Worm (Caenorhabditis elegans) whole organism, L4 larva: Measurements from ENCODE around the gene sde-2.

Experiments used
- F10B5.3 ChIP-seq: sonication (generic microtip); optimal IDR thresholded peaks from 2 replicates; lab custom pipeline; 2016; ENCODE audit warnings: mild to moderate bottlenecking, missing genetic modification characterization, missing compliant biosample characterization
- F37D6.2 ChIP-seq: sonication (generic microtip); optimal IDR thresholded peaks from 2 replicates; lab custom pipeline; 2016; ENCODE audit warnings: mild to moderate bottlenecking, missing genetic modification characterization, missing compliant biosample characterization
- F44E2.7 ChIP-seq: fragments of 200-800 bp; sonication (Bioruptor generic); IDR thresholded peaks from 2 replicates; pipeline ENCODE4 v2.1.2; 2022; ENCODE audit warnings: missing genetic modification characterization, missing compliant biosample characterization
- R02D3.7 ChIP-seq: fragments of 150-350 bp; sonication (generic microtip); optimal IDR thresholded peaks from 3 replicates; lab custom pipeline; 2014; ENCODE audit warnings: missing biosample characterization, missing genetic modification characterization
- Y105C5A.15 ChIP-seq: fragments of 200-800 bp; sonication (Bioruptor generic); IDR thresholded peaks from 2 replicates; pipeline ENCODE4 v1.3.6; 2022; ENCODE audit warnings: missing genetic modification characterization, missing compliant biosample characterization
- Y48G9A.11 ChIP-seq: fragments of 200-800 bp; sonication (Bioruptor generic); IDR thresholded peaks from 2 replicates; pipeline ENCODE4 v1.3.6; 2022; ENCODE audit warnings: missing genetic modification reagents, missing genetic modification characterization, missing compliant biosample characterization
- Y5F2A.4 ChIP-seq: fragments of 200-800 bp; sonication (Bioruptor generic); optimal IDR thresholded peaks from 2 replicates; lab custom pipeline; 2018; ENCODE audit warnings: mild to moderate bottlenecking, missing genetic modification characterization, missing compliant biosample characterization
- Y75B8A.6 ChIP-seq: fragments of 200-800 bp; sonication (Bioruptor generic); IDR thresholded peaks from 2 replicates; pipeline ENCODE4 v1.3.6; 2022; ENCODE audit warnings: missing genetic modification reagents, missing genetic modification characterization, missing compliant biosample characterization
- ZK337.2 ChIP-seq: fragments of 200-800 bp; sonication (Bioruptor generic); IDR thresholded peaks from 2 replicates; pipeline ENCODE4 v1.3.6; 2022; ENCODE audit warnings: missing genetic modification reagents, missing genetic modification characterization, missing compliant biosample characterization
- ama-1 ChIP-seq: fragments of 150-350 bp; optimal IDR thresholded peaks from 2 replicates; lab custom pipeline; 2014; ENCODE audit warnings: inconsistent platforms, mixed read lengths
- daf-16 ChIP-seq, 3 experiments: sonication (generic microtip); optimal IDR thresholded peaks; 2 replicates each; lab custom pipeline; 2016 to 2017; ENCODE audit warnings: missing genetic modification characterization in 3 of 3, missing genetic modification reagents in 3 of 3, mild to moderate bottlenecking in 2 of 3, missing compliant biosample characterization in 2 of 3, missing biosample characterization in 1 of 3, moderate library complexity in 1 of 3
- daf-8 ChIP-seq: fragments of 200-800 bp; sonication (Bioruptor generic); IDR thresholded peaks from 2 replicates; pipeline ENCODE4 v1.3.6; 2022; ENCODE audit warnings: missing genetic modification characterization, missing compliant biosample characterization
- dmd-6 ChIP-seq: fragments of 200-800 bp; sonication (Bioruptor generic); IDR thresholded peaks from 2 replicates; pipeline ENCODE4 v1.3.6; 2022; ENCODE audit warnings: missing genetic modification reagents, missing genetic modification characterization, missing compliant biosample characterization
- dmd-9 ChIP-seq: fragments of 200-800 bp; sonication (Bioruptor generic); IDR thresholded peaks from 2 replicates; pipeline ENCODE4 v1.3.6; 2022; ENCODE audit warnings: missing genetic modification reagents, missing genetic modification characterization, missing compliant biosample characterization
- dpl-1 ChIP-seq: fragments of 150-350 bp; optimal IDR thresholded peaks from 2 replicates; lab custom pipeline; 2014; ENCODE audit warnings: missing biosample characterization, missing genetic modification reagents, missing genetic modification characterization
- duxl-1 ChIP-seq: sonication (generic microtip); optimal IDR thresholded peaks from 2 replicates; lab custom pipeline; 2016; ENCODE audit warnings: mild to moderate bottlenecking, missing genetic modification characterization, moderate library complexity, missing compliant biosample characterization; ENCODE audit not compliant: poor library complexity
- dve-1 ChIP-seq: sonication (generic microtip); optimal IDR thresholded peaks from 2 replicates; lab custom pipeline; 2017; ENCODE audit warnings: antibody characterized with exemption, mild to moderate bottlenecking, missing genetic modification characterization, missing compliant biosample characterization; ENCODE audit not compliant: insufficient read depth
- egl-27 ChIP-seq: sonication (generic microtip); optimal IDR thresholded peaks from 3 replicates; lab custom pipeline; 2017; ENCODE audit warnings: missing biosample characterization, missing genetic modification reagents, missing genetic modification characterization
- fkh-10 ChIP-seq: fragments of 150-350 bp; optimal IDR thresholded peaks from 2 replicates; lab custom pipeline; 2014; ENCODE audit warnings: missing biosample characterization, missing genetic modification reagents, missing genetic modification characterization
- fos-1 ChIP-seq: fragments of 150-350 bp; optimal IDR thresholded peaks from 2 replicates; lab custom pipeline; 2014; ENCODE audit warnings: missing biosample characterization, missing genetic modification characterization
- hif-1 ChIP-seq, 2 experiments: sonication (generic microtip); optimal IDR thresholded peaks; 2 replicates each; lab custom pipeline; 2016 to 2017; ENCODE audit warnings: missing compliant biosample characterization in 2 of 2, missing genetic modification characterization in 2 of 2, missing genetic modification reagents in 2 of 2, missing genotype in 2 of 2, mild to moderate bottlenecking in 1 of 2
- hlh-11 ChIP-seq: fragments of 200-800 bp; sonication (Bioruptor generic); optimal IDR thresholded peaks from 2 replicates; lab custom pipeline; 2018; ENCODE audit warnings: mild to moderate bottlenecking, missing genetic modification characterization, missing compliant biosample characterization
- hlh-30 ChIP-seq: sonication (generic microtip); optimal IDR thresholded peaks from 2 replicates; lab custom pipeline; 2017; ENCODE audit warnings: antibody characterized with exemption, mild to moderate bottlenecking, missing genetic modification characterization, missing compliant biosample characterization; ENCODE audit not compliant: insufficient read depth
- lin-15B ChIP-seq: fragments of 150-350 bp; sonication (generic microtip); optimal IDR thresholded peaks from 3 replicates; lab custom pipeline; 2014; ENCODE audit warnings: missing biosample characterization, missing genetic modification characterization
- lin-38 ChIP-seq: fragments of 200-800 bp; sonication (Bioruptor generic); IDR thresholded peaks from 2 replicates; pipeline ENCODE4 v1.3.6; 2022; ENCODE audit warnings: missing genetic modification reagents, missing genetic modification characterization, missing compliant biosample characterization
- lin-39 ChIP-seq: fragments of 150-350 bp; optimal IDR thresholded peaks from 2 replicates; lab custom pipeline; 2014; ENCODE audit warnings: missing biosample characterization, missing genetic modification reagents, missing genetic modification characterization
- madf-5 ChIP-seq, 2 experiments: fragments of 200-800 bp; sonication (Bioruptor generic); IDR thresholded peaks; 2 replicates each; pipeline ENCODE4 v1.3.6; 2022; ENCODE audit warnings: missing compliant biosample characterization in 2 of 2, missing genetic modification characterization in 2 of 2
- mdl-1 ChIP-seq, 2 experiments: fragments of 150-350 bp in 1 of 2; sonication (generic microtip) in 1 of 2; optimal IDR thresholded peaks; 2 replicates each; lab custom pipeline; 2014 to 2017; ENCODE audit warnings: missing biosample characterization in 2 of 2, missing genetic modification characterization in 2 of 2
- mdt-29 ChIP-seq: fragments of 200-800 bp; sonication (Bioruptor generic); IDR thresholded peaks from 2 replicates; pipeline ENCODE4 v1.3.6; 2022; ENCODE audit warnings: missing genetic modification reagents, missing genetic modification characterization, missing compliant biosample characterization
- mep-1 ChIP-seq: fragments of 150-350 bp; sonication (generic microtip); optimal IDR thresholded peaks from 3 replicates; lab custom pipeline; 2014; ENCODE audit warnings: missing biosample characterization, missing genetic modification characterization
- mes-2 ChIP-seq: sonication (generic microtip); optimal IDR thresholded peaks from 2 replicates; lab custom pipeline; 2016; ENCODE audit warnings: missing genotype, mild to moderate bottlenecking, missing genetic modification characterization, missing compliant biosample characterization; ENCODE audit not compliant: poor library complexity, severe bottlenecking
- nhr-25 ChIP-seq: sonication (generic microtip); optimal IDR thresholded peaks from 2 replicates; lab custom pipeline; 2017; ENCODE audit warnings: missing genetic modification characterization, mild to moderate bottlenecking, missing compliant biosample characterization, antibody characterized with exemption, moderate library complexity, borderline replicate concordance; ENCODE audit not compliant: insufficient read depth
- nhr-28 ChIP-seq: fragments of 150-350 bp; optimal IDR thresholded peaks from 2 replicates; lab custom pipeline; 2014; ENCODE audit warnings: missing biosample characterization, missing genetic modification characterization
- nhr-48 ChIP-seq: sonication (generic microtip); optimal IDR thresholded peaks from 2 replicates; lab custom pipeline; 2016; ENCODE audit warnings: mild to moderate bottlenecking, missing genetic modification characterization, missing compliant biosample characterization
- nhr-6 ChIP-seq: fragments of 150-350 bp; optimal IDR thresholded peaks from 2 replicates; lab custom pipeline; 2014; ENCODE audit warnings: missing biosample characterization, missing genetic modification characterization
- pha-4 ChIP-seq, 2 experiments: fragments of 150-350 bp in 1 of 2; fragments of 200-800 bp in 1 of 2; sonication (Bioruptor generic) in 1 of 2; IDR thresholded peaks in 1 of 2; optimal IDR thresholded peaks in 1 of 2; 2 replicates each; pipeline versions ENCODE4 v1.3.6 to Lab custom; 2014 to 2022; ENCODE audit warnings: missing genetic modification characterization in 2 of 2, missing genetic modification reagents in 2 of 2, missing biosample characterization in 1 of 2, missing compliant biosample characterization in 1 of 2
- pqm-1 ChIP-seq: sonication (generic microtip); optimal IDR thresholded peaks from 2 replicates; lab custom pipeline; 2017; ENCODE audit warnings: missing biosample characterization, missing genetic modification characterization
- spr-1 ChIP-seq: sonication (generic microtip); optimal IDR thresholded peaks from 2 replicates; lab custom pipeline; 2016; ENCODE audit warnings: mild to moderate bottlenecking, missing genetic modification characterization, missing compliant biosample characterization
- unc-39 ChIP-seq: sonication (generic microtip); optimal IDR thresholded peaks from 2 replicates; lab custom pipeline; 2017; ENCODE audit warnings: missing biosample characterization, missing genetic modification characterization
- unc-62 ChIP-seq, 3 experiments: fragments of 150-350 bp in 1 of 3; sonication (generic microtip); optimal IDR thresholded peaks in 2 of 3; peaks in 1 of 3; 1 replicate in 1 of 3; 2 replicates in 2 of 3; lab custom pipeline; 2014 to 2017; ENCODE audit warnings: missing biosample characterization in 3 of 3, missing genetic modification characterization in 3 of 3, missing genetic modification reagents in 3 of 3, missing genotype in 1 of 3
- zip-2 ChIP-seq: fragments of 150-350 bp; optimal IDR thresholded peaks from 2 replicates; lab custom pipeline; 2014; ENCODE audit warnings: missing biosample characterization, missing genetic modification characterization
- ztf-7 ChIP-seq: fragments of 150-350 bp; optimal IDR thresholded peaks from 2 replicates; lab custom pipeline; 2014; ENCODE audit warnings: missing biosample characterization, missing genetic modification characterization

Gene sde-2

ce11 chrV:13578637-13579036 is 48.7 kb upstream of the sde-2 start, which contains the start of gene C50B8.6 (continued):
- TF ChIP-seq fkh-10 (GFP tag; lab: Kevin White, UChicago) (no peak), pqm-1 (tag; lab: Kevin White, UChicago) (peak; percentile 91), dve-1 (peak; percentile 34), hlh-11 (tag; lab: Kevin White, UChicago) (peak; percentile 36), F44E2.7 (GFP tag; lab: Robert Waterston, UW) (no peak), mdt-29 (GFP tag; lab: Robert Waterston, UW) (no peak), R02D3.7 (tag; lab: Kevin White, UChicago) (no peak), daf-8 (GFP tag; lab: Robert Waterston, UW) (no peak), madf-5 (GFP tag; IDR thresholded peaks at IDR 0.05; lab: Robert Waterston, UW) (no peak), F10B5.3 (no peak), pha-4 (GFP tag; IDR thresholded peaks at IDR 0.05; lab: Robert Waterston, UW) (no peak), pha-4 (tag; optimal IDR thresholded peaks at IDR 0.05; lab: Kevin White, UChicago) (no peak), Y75B8A.6 (GFP tag; lab: Robert Waterston, UW) (no peak), lin-38 (no peak), nhr-28 (peak; percentile 50), unc-62 (GFP tag; optimal IDR thresholded peaks at IDR 0.05 in 1 of 2; lab: Kevin White, UChicago) (peak in 1 of 2 experiments; percentile 64), unc-62 (tag; optimal IDR thresholded peaks at IDR 0.05; lab: Kevin White, UChicago) (no peak), ztf-7 (tag; lab: Kevin White, UChicago) (no peak), dmd-6 (GFP tag; lab: Robert Waterston, UW) (peak; percentile 41; the same call in 1 of the 2 replicates), egl-27 (tag; lab: Kevin White, UChicago) (no peak), lin-15B (tag; lab: Kevin White, UChicago) (no peak)
- TF ChIP-seq, all 104 proteins: peak for 8

DNA sequence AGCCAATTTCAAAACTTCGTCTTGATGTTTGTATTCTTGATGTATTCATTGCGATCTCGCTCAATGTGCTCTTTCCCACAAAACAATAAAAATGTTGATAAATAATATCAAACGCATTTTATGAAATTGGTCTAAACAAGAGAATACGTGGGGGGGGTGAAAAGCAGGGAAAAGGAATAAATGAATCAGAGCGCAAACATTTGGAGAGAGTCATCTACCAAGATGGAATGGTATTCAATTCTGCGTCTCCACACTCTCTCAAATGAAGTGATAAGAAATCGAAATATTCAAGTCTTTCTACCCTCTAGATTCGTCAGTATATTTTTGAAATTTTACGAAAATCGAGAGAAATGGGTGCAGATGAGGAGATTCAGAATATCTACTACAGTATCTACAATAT is 46.7 kb upstream of the sde-2 start, which contains the start of gene C50B8.5:
Gene C50B8.5, plus strand, starts transcription at position 273 of the 400 bp plus-strand sequence.
- TF ChIP-seq hlh-30: no peak
- TF ChIP-seq duxl-1 (tag; lab: Kevin White, UChicago): peak; percentile 0
- TF ChIP-seq Y5F2A.4 (GFP tag; lab: Kevin White, UChicago): no peak
- TF ChIP-seq nhr-28: no peak
- TF ChIP-seq daf-16 (GFP tag; optimal IDR thresholded peaks at IDR 0.05; lab: Kevin White, UChicago): no peak
- TF ChIP-seq daf-16 (tag; optimal IDR thresholded peaks at IDR 0.05; lab: Kevin White, UChicago): peak; percentile 70
- peak; percentile 88 for TF ChIP-seq nhr-6 (tag; lab: Kevin White, UChicago)
- TF ChIP-seq unc-62 (GFP tag; optimal IDR thresholded peaks at IDR 0.05 in 1 of 2; lab: Kevin White, UChicago): peak in 1 of 2 experiments; percentile 85
- TF ChIP-seq unc-62 (tag; optimal IDR thresholded peaks at IDR 0.05; lab: Kevin White, UChicago): no peak
- no peak for TF ChIP-seq mdl-1 (tag; optimal IDR thresholded peaks at IDR 0.05; lab: Kevin White, UChicago)
- peak; percentile 63 for TF ChIP-seq pqm-1 (tag; lab: Kevin White, UChicago)
- peak; percentile 8 for TF ChIP-seq mep-1 (tag; lab: Kevin White, UChicago)
- TF ChIP-seq dve-1: peak; percentile 65
- TF ChIP-seq dmd-6 (GFP tag; lab: Robert Waterston, UW): peak; percentile 8; the same call in 1 of the 2 replicates
- TF ChIP-seq mes-2 (tag; lab: Kevin White, UChicago): peak; percentile 53

DNA sequence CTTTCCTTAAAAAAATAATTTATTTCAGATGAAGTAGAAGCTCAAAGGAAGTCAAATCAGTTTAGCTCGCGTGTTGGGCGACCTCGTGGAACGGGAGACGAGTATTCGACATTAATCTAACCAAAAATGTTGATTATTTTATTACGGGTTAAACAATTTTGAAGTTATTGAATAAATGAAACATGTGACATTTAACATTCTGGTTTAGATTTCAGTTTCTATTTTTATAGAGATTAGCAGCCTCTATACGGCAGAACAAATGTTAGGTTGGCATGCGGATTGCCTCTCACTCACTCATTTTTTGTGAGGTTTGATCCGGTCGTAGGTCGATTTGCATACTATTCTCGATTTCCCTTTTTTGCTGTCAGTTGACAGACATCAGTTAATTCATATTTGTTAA is 42.9 kb upstream of the sde-2 start, which contains the start of gene F53F4.1:
Gene F53F4.1, plus strand, starts transcription at position 301 of the 400 bp plus-strand sequence.
- TF ChIP-seq dpl-1 (GFP tag; lab: Kevin White, UChicago): no peak
- TF ChIP-seq spr-1 (tag; lab: Kevin White, UChicago): no peak
- no peak for TF ChIP-seq F37D6.2 (tag; lab: Kevin White, UChicago)
- TF ChIP-seq fos-1 (tag; lab: Kevin White, UChicago): no peak
- TF ChIP-seq nhr-48 (tag; lab: Kevin White, UChicago): no peak

DNA sequence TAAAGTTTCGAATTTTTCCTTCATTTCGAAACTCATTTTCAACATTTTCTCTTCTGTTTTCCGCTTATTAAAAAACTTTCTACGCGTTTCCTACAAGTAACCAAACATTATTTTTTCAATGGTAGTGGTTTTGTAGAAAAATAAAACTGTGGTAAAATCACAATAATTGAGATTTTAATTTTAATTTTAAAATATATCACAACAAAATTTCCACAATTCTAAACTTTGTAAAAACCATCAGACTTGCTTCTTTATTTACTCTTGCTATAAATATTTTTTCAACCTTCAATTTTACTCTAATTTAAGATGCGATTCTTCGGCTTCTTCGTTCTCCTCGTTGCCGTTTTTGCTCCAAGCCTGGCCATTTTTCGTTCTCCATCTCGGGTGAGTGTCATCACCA is 39.5 kb upstream of the sde-2 start, which contains the start of gene F53F4.17:
Gene F53F4.17, plus strand, starts transcription at position 301 of the 400 bp plus-strand sequence.
- no peak for TF ChIP-seq lin-39 (tag; lab: Kevin White, UChicago)
- no peak for TF ChIP-seq unc-39 (tag; lab: Kevin White, UChicago)
- no peak for TF ChIP-seq Y48G9A.11
- TF ChIP-seq dmd-9 (GFP tag; lab: Robert Waterston, UW): no peak
- no peak for TF ChIP-seq dpl-1 (GFP tag; lab: Kevin White, UChicago)
- no peak for TF ChIP-seq zip-2 (tag; lab: Kevin White, UChicago)
- TF ChIP-seq ZK337.2 (GFP tag; lab: Robert Waterston, UW): no peak
- TF ChIP-seq ztf-7 (tag; lab: Kevin White, UChicago): no peak
- TF ChIP-seq ama-1 (lab: Kevin White, UChicago): no peak
- no peak for TF ChIP-seq nhr-25 (tag; lab: Kevin White, UChicago)
- no peak for TF ChIP-seq Y105C5A.15 (GFP tag; lab: Robert Waterston, UW)
- TF ChIP-seq hif-1 (tag; optimal IDR thresholded peaks at IDR 0.05; lab: Kevin White, UChicago): no peak
